Fruit fly (Drosophila melanogaster) S2 (cell line): Measurements from ENCODE around the gene CG9360.

Experiments used
- CG8478 ChIP-seq: fragments of >200 bp; optimal IDR thresholded peaks from 2 replicates; lab custom pipeline; 2018
- CTCF ChIP-seq, 2 experiments: fragments of >200 bp; optimal IDR thresholded peaks; 2 replicates each; lab custom pipeline; 2018

- TF ChIP-seq CG8478 (lab: Kevin White, UChicago) (no peak), CTCF (optimal IDR thresholded peaks at IDR 0.05; lab: Kevin White, UChicago) (no peak)
These were observed 48.4 kb upstream of the CG9360 start for dm6 chrX:11812828-11813227.
